Fruit fly (Drosophila melanogaster) whole organism: ENCODE results near the gene GCS2alpha.
"Not testable (repeated sequence)": the region's sequence is repeated elsewhere in the genome, so short reads cannot be mapped to it uniquely, and the experiment has no call there.

Experiments used
- CG8478 ChIP-seq: fragments of >200 bp; optimal IDR thresholded peaks from 2 replicates; lab custom pipeline; 2018; ENCODE audit warnings: inconsistent platforms
- Dll ChIP-seq: fragments of >200 bp; optimal IDR thresholded peaks from 2 replicates; lab custom pipeline; 2017
- EcR ChIP-seq, 2 experiments: fragments of >200 bp; optimal IDR thresholded peaks; 2 replicates each; lab custom pipeline; 2017; ENCODE audit warnings: missing biosample characterization in 2 of 2, missing genetic modification characterization in 2 of 2, missing genetic modification reagents in 2 of 2
- pan ChIP-seq: fragments of >200 bp; optimal IDR thresholded peaks from 2 replicates; lab custom pipeline; 2017
- psq ChIP-seq: fragments of >200 bp; optimal IDR thresholded peaks from 2 replicates; lab custom pipeline; 2017
- usp ChIP-seq: fragments of >200 bp; optimal IDR thresholded peaks from 2 replicates; lab custom pipeline; 2017; ENCODE audit warnings: missing biosample characterization, missing genetic modification characterization, mixed read lengths

Gene GCS2alpha

DNA sequence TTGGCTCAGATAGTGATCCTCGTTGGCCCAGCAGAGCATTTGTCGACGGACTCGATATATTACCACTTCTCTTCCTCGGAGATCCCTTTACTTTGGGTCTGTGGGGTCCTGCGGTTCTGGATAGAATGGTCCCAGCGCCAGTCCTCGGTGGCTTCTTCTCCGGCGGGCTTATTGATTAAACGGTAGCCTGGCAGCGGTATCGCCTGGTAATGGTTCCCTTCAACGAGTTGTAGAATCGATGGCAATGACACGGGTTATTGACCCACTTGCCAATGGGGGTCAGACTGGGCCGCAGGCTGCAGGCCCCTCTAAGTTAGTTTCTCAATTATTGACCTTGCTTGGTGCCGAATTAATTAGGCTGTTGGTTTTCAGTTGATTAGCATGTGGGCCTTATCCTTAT lies 3.8 kb upstream of the GCS2alpha start, which contains the start of gene CG17450:
CG17450 (minus strand) TSS at position 101 of the 400 bp plus-strand sequence.
- not testable (repeated sequence) for TF ChIP-seq usp (GFP tag; lab: Kevin White, UChicago); pan; CG8478 (lab: Kevin White, UChicago)

DNA sequence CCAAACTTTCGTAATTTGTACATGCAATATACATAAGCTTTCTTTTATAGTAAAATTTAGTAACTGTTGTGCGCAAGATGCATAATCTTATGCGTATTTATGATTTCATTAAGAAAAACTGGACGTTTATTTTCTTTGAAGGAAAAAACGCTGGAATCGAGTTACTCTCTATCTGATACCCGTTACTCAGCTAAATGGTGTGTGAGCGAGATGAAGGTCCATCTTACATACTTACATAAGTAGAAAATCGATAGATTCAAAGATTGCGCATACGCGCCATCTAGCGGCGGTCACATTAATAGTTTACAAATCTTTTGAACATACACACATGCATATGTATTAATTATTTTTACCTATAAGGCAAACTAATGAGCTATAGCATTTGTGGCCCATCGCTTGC lies 450 bp upstream of the GCS2alpha start:
- no peak for TF ChIP-seq Dll
- no peak for TF ChIP-seq usp (GFP tag; lab: Kevin White, UChicago)
- no peak for TF ChIP-seq EcR (GFP tag; optimal IDR thresholded peaks at IDR 0.05; lab: Kevin White, UChicago)
- TF ChIP-seq pan: no peak
- TF ChIP-seq CG8478 (lab: Kevin White, UChicago): no peak
- TF ChIP-seq psq (lab: Kevin White, UChicago): no peak

DNA sequence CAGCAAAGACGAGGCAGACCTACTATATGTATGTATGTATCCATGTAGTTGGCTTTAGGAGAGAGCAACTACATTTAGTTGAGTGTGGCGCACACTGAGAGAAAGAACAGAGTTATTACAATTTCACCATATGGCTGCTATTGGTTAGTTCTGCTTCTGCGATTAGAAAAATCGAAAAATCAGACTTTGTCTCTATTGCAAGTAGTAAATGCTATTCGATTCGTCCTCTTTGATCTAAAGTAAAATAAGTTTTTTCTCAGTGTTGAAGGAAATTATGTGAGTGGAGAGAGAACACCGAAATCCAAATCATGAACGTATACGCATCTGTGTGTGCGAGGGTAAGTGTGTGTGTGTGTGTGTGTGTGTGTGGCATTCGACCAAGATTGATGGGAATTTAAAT lies 11.2 kb downstream of the GCS2alpha start:
- TF ChIP-seq CG8478 (lab: Kevin White, UChicago): no peak
- TF ChIP-seq psq (lab: Kevin White, UChicago): no peak
- TF ChIP-seq EcR (GFP tag; optimal IDR thresholded peaks at IDR 0.05; lab: Kevin White, UChicago): no peak
- TF ChIP-seq Dll: no peak
- no peak for TF ChIP-seq usp (GFP tag; lab: Kevin White, UChicago)
- TF ChIP-seq pan: no peak

DNA sequence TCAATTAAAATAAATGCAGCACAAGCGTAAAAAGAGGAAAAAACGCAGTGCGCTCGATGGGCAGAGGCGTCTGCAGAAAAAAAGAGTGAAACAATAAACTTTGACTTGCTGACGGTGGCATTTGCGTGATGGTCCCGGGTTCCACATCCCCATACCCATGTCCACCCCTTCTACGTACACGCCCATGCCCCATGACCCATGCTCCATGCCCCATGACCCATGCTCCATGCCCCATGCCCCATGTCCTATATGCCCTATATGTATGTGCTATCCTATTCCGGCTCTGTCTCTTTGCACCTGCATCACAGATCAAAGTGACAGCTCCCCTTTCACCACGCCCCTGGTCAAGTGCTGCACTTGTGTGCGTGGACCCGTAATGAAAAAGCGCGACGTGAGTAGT lies 13.1 kb downstream of the GCS2alpha start:
- TF ChIP-seq psq (lab: Kevin White, UChicago) (no peak), pan (no peak), CG8478 (lab: Kevin White, UChicago) (no peak), EcR (GFP tag; optimal IDR thresholded peaks at IDR 0.05; lab: Kevin White, UChicago) (no peak), usp (GFP tag; lab: Kevin White, UChicago) (no peak), Dll (no peak)

DNA sequence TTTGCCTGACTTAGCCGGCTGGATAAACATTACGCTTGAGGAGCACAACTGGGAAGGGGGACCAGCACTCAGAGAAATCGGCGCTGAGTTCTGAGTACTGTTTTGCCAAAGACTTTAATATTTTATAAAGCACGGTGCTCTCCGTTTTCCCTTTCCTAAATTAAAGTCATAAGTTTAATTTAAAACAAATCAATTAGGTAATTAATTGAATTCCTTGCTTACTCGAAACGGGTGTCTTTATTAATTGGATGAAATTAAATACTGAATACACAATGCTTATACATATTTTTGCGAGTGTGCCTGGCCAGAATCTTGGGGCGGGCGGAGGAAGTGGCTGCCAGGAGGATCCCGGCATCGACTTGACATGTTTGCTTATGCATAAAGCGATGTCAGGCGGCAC lies 15.1 kb downstream of the GCS2alpha start:
- TF ChIP-seq EcR (GFP tag; optimal IDR thresholded peaks at IDR 0.05; lab: Kevin White, UChicago) (no peak), usp (GFP tag; lab: Kevin White, UChicago) (no peak), pan (no peak), psq (lab: Kevin White, UChicago) (no peak), CG8478 (lab: Kevin White, UChicago) (no peak), Dll (no peak)

DNA sequence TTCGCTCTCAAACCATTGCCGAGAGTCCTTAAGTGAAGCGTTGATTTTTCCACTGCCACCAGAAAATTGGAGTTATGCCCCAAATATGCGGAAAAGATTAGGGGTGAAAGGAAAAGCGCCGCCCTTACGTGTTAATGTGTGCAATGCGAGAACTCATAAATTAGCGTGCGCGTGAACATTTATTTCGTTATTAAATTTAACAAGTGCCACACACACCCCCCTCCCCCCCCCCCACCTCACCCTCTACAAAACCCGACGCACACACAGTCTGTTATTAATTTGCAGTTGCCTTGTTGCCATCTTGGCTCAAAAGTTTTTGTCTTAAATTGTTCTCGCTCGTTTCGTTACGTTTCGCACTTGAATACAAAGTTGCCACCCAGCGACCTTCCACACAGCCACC lies 17.1 kb downstream of the GCS2alpha start:
- TF ChIP-seq usp (GFP tag; lab: Kevin White, UChicago): no peak
- TF ChIP-seq Dll: no peak
- no peak for TF ChIP-seq CG8478 (lab: Kevin White, UChicago)
- no peak for TF ChIP-seq pan
- no peak for TF ChIP-seq EcR (GFP tag; optimal IDR thresholded peaks at IDR 0.05; lab: Kevin White, UChicago)
- no peak for TF ChIP-seq psq (lab: Kevin White, UChicago)

DNA sequence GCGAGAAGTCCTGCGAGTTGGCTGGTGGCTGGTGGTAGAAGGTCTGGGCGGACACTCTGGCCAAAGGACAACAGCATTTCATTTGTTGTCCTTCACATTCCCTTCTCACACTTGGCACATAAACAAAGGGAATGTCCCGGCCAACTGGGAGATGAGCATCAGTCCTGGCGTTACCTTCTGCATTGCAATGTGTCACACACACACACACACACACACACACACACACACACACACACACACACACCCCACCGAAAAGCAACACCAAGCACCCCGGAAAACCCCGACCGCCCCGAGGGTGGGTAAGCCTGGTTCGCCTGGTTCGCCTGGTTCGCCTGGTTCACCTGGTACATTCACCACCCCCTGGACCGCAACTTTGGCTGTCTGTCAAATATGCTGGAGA lies 37.3 kb downstream of the GCS2alpha start:
- TF ChIP-seq Dll: no peak
- TF ChIP-seq EcR (GFP tag; optimal IDR thresholded peaks at IDR 0.05; lab: Kevin White, UChicago): no peak
- TF ChIP-seq usp (GFP tag; lab: Kevin White, UChicago): no peak
- no peak for TF ChIP-seq psq (lab: Kevin White, UChicago)
- TF ChIP-seq pan: no peak
- TF ChIP-seq CG8478 (lab: Kevin White, UChicago): no peak

DNA sequence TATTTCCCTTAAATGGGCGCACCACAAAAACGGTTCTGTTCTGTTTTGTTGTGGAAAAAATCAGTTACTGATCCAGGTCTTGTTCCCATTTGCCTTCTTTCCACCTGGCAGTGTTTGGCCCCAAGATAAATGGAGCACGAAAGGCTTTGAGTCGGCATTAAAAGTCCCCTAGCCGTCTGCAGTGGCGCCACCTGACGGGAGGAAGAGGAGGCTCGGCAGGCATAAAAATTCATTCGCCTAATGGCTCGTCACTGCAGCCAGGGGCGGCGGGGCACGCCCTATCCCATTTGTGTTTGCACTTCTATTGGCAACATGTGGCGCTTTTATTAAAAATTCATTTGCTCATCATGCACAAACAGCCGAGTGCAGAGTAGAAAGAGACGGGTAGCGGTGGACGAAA lies 39.5 kb downstream of the GCS2alpha start:
- TF ChIP-seq psq (lab: Kevin White, UChicago) (no peak), pan (no peak), Dll (no peak), CG8478 (lab: Kevin White, UChicago) (no peak), EcR (GFP tag; optimal IDR thresholded peaks at IDR 0.05; lab: Kevin White, UChicago) (no peak)

DNA sequence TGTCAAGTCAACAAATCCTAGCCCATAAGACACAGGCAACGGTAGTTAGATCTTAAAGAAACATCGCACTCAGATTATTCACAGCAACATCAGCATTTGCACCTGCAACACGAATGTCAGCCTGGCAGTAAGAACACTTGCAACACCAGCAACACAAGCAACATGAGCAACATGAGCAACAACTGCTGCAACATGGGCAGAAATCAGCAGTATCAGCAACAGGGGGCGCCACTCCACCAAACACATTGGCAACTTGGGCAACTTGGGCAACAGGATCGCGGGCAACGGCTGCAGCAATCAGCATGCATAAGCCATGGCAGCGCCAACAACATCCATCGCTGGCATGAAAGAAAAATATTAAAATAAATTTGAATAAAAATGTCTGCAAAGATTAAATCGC lies 42.2 kb downstream of the GCS2alpha start:
- TF ChIP-seq Dll (no peak), EcR (GFP tag; optimal IDR thresholded peaks at IDR 0.05; lab: Kevin White, UChicago) (no peak), pan (no peak), usp (GFP tag; lab: Kevin White, UChicago) (no peak), psq (lab: Kevin White, UChicago) (no peak), CG8478 (lab: Kevin White, UChicago) (no peak)
